Fruit fly (Drosophila melanogaster): ENCODE data around the gene CG44006.

DNA sequence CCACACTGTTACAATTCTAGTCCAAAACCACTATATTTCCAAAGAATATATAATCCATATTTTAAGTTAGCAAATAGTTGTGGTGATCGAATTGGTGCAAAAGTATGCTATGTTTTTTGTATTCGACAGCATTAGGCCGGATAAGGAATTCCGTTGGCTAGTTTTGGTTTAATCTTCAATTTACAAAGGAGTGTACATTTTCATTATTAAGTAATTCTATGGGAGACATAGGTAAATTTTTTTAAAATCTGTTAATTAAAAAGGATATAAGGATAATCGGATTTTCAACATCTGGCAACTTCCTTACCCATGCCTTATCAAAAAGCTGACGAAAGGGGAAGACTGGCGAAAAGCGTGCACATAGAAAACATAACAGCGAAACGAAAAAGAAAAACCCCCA, 8.7 kb upstream of the CG44006 start:
- TF ChIP-seq Ets98B (GFP tag; IDR thresholded peaks at IDR 0.05) (0 out of 2 replicates have a peak, but pooled peaks have one; percentile 9), CG4496 (GFP tag; IDR thresholded peaks at IDR 0.05) (peak; percentile 83), CG32121 (GFP tag; IDR thresholded peaks at IDR 0.05) (no peak), CG9948 (tag; optimal IDR thresholded peaks at IDR 0.05) (peak; percentile 91), CG34367 (tag; optimal IDR thresholded peaks at IDR 0.05) (peak; percentile 78), CG13204 (GFP tag; optimal IDR thresholded peaks at IDR 0.05) (no peak), EcR (GFP tag; optimal IDR thresholded peaks at IDR 0.05) (no peak), CG17806 (tag; optimal IDR thresholded peaks at IDR 0.05) (peak; percentile 80), CG15710 (tag; optimal IDR thresholded peaks at IDR 0.05) (peak; percentile 72), D1 (tag; optimal IDR thresholded peaks at IDR 0.05) (peak; percentile 69), CG12605 (GFP tag; IDR thresholded peaks at IDR 0.05) (peak; percentile 29), Pif1A (GFP tag; optimal IDR thresholded peaks at IDR 0.05) (peak; percentile 69)
